ENCODE assay signal across 1 worm cellular context in genomic region chrV:15666718-15667117, ce11.
A peak's percentile ranks its signal among the peaks of the same experiment; 100 is the strongest.
TF ChIP-seq lines count a peak whose summit lies in the region.

No protein-coding gene starts in this region.

TF ChIP-seq in whole organism, L4 larva, 104 proteins besides CTCF, POLR2A, EP300 and RAD21 (continued from another document):
- 0 out of 2 replicates have a peak, but pooled peaks have one; percentile 47 for TF ChIP-seq lin-1 (GFP tag; IDR thresholded peaks at IDR 0.05; lab: Robert Waterston, UW)
- TF ChIP-seq pqm-1 (tag; optimal IDR thresholded peaks at IDR 0.05; lab: Kevin White, UChicago): peak; percentile 90
- TF ChIP-seq nhr-28 (tag; optimal IDR thresholded peaks at IDR 0.05; lab: Kevin White, UChicago): peak; percentile 93
- no peak for TF ChIP-seq ama-1 (optimal IDR thresholded peaks at IDR 0.05; lab: Kevin White, UChicago)
- TF ChIP-seq ceh-28 (tag; optimal IDR thresholded peaks at IDR 0.05; lab: Kevin White, UChicago): no peak
- no peak for TF ChIP-seq rbr-2 (tag; optimal IDR thresholded peaks at IDR 0.05; lab: Kevin White, UChicago)
- no peak for TF ChIP-seq jun-1 (tag; optimal IDR thresholded peaks at IDR 0.05; lab: Kevin White, UChicago)
- TF ChIP-seq php-3 (GFP tag; IDR thresholded peaks at IDR 0.05; lab: Robert Waterston, UW): peak; percentile 63; the same call in 1 of the 2 replicates
- TF ChIP-seq D1046.2 (GFP tag; IDR thresholded peaks at IDR 0.05; lab: Robert Waterston, UW): no peak
- TF ChIP-seq ceh-44 (GFP tag; IDR thresholded peaks at IDR 0.05; lab: Robert Waterston, UW): no peak
- no peak for TF ChIP-seq unc-62 (GFP tag; optimal IDR thresholded peaks at IDR 0.05 in 1 of 2; lab: Kevin White, UChicago)
- no peak for TF ChIP-seq unc-62 (tag; optimal IDR thresholded peaks at IDR 0.05; lab: Kevin White, UChicago)
- TF ChIP-seq aly-2 (tag; optimal IDR thresholded peaks at IDR 0.05; lab: Kevin White, UChicago): no peak
- TF ChIP-seq zfp-2 (tag; optimal IDR thresholded peaks at IDR 0.05; lab: Kevin White, UChicago): no peak
